Worm (Caenorhabditis elegans): ENCODE data around the gene C31G12.3.

Gene C31G12.3

ce11 chrV:18171568-18171967, 13.4 kb upstream of the C31G12.3 start, which contains the start of gene C14A6.8:
TSS of gene C14A6.8 (minus strand) at chrV:18171668.
- TF ChIP-seq egl-27 (tag; optimal IDR thresholded peaks at IDR 0.05) (no peak), nfya-1 (tag; optimal IDR thresholded peaks at IDR 0.05; ENCODE audit: insufficient read depth) (no peak), lin-39 (tag; optimal IDR thresholded peaks at IDR 0.05) (no peak), nhr-237 (tag; optimal IDR thresholded peaks at IDR 0.05) (no peak), nhr-11 (tag; optimal IDR thresholded peaks at IDR 0.05) (no peak), lsy-12 (tag; optimal IDR thresholded peaks at IDR 0.05) (no peak), mml-1 (tag; optimal IDR thresholded peaks at IDR 0.05) (no peak), elt-1 (tag; optimal IDR thresholded peaks at IDR 0.05) (no peak), ztf-11 (tag; optimal IDR thresholded peaks at IDR 0.05) (no peak), eor-1 (tag; optimal IDR thresholded peaks at IDR 0.05) (no peak)

ce11 chrV:18178659-18179058, 6.4 kb upstream of the C31G12.3 start, which contains the start of gene C31G12.4:
TSS of gene C31G12.4 (minus strand) at chrV:18178759.
- TF ChIP-seq elt-2 (tag; optimal IDR thresholded peaks at IDR 0.05), result no peak
- TF ChIP-seq ceh-9 (tag; optimal IDR thresholded peaks at IDR 0.05), result no peak
- TF ChIP-seq nhr-11 (tag; optimal IDR thresholded peaks at IDR 0.05), result no peak
- no peak for TF ChIP-seq mml-1 (tag; optimal IDR thresholded peaks at IDR 0.05)
- TF ChIP-seq unc-39 (tag; optimal IDR thresholded peaks at IDR 0.05), result no peak
- no peak for TF ChIP-seq snpc-4 (tag; optimal IDR thresholded peaks at IDR 0.05)
- TF ChIP-seq ceh-28 (tag; optimal IDR thresholded peaks at IDR 0.05), result no peak
- TF ChIP-seq jun-1 (tag; optimal IDR thresholded peaks at IDR 0.05), result no peak
- TF ChIP-seq skn-1 (tag; optimal IDR thresholded peaks at IDR 0.05), result no peak
- TF ChIP-seq lsy-12 (tag; optimal IDR thresholded peaks at IDR 0.05), result no peak

DNA sequence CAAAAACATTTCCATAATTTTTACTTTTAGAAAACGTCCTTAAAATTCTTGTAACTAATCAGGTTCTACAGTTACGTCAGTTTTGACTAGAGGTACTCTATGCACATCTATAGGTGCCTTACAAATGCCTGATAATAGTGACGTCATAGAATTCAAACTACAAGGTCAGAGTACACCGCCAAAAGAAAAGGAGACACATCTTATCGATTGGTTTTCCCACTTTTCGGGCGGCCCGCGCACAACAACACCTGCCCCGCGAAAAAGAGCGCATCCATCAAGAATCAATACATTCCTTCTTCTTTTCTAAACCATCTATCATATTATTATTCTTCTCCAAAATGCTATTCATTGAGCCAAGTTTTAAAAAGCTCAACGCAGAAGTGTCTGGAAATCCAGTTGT, 5.3 kb upstream of the C31G12.3 start, which contains the start of gene C31G12.1:
TSS of gene C31G12.1 (plus strand) at position 301 of the 400 bp plus-strand sequence.
- no peak for TF ChIP-seq ztf-11 (tag; optimal IDR thresholded peaks at IDR 0.05)

- TF ChIP-seq mdl-1 (tag; optimal IDR thresholded peaks at IDR 0.05) (no peak), ztf-11 (tag; optimal IDR thresholded peaks at IDR 0.05) (no peak), sea-2 (GFP tag; optimal IDR thresholded peaks at IDR 0.05) (no peak), unc-39 (tag; optimal IDR thresholded peaks at IDR 0.05) (no peak), ZK546.5 (tag; optimal IDR thresholded peaks at IDR 0.05) (no peak), fkh-2 (tag; optimal IDR thresholded peaks at IDR 0.05) (no peak), ceh-82 (tag; optimal IDR thresholded peaks at IDR 0.05) (no peak), ama-1 (optimal IDR thresholded peaks at IDR 0.05) (no peak), nhr-12 (tag; optimal IDR thresholded peaks at IDR 0.05) (no peak), elt-3 (tag; optimal IDR thresholded peaks at IDR 0.05) (no peak), fkh-10 (GFP tag; optimal IDR thresholded peaks at IDR 0.05) (no peak), lin-15B (tag; optimal IDR thresholded peaks at IDR 0.05) (no peak), jun-1 (tag; optimal IDR thresholded peaks at IDR 0.05) (no peak), nhr-237 (tag; optimal IDR thresholded peaks at IDR 0.05) (no peak), mml-1 (tag; optimal IDR thresholded peaks at IDR 0.05) (no peak), snpc-4 (tag; optimal IDR thresholded peaks at IDR 0.05) (no peak), pha-4 (tag; optimal IDR thresholded peaks at IDR 0.05) (no peak), R02D3.7 (tag; optimal IDR thresholded peaks at IDR 0.05) (no peak), egl-5 (tag; optimal IDR thresholded peaks at IDR 0.05) (no peak)
These were observed 3.3 kb downstream of the C31G12.3 start, which contains the start of gene clec-245 for ce11 chrV:18188328-18188727. TSS of gene clec-245 (minus strand) at chrV:18188428.

DNA sequence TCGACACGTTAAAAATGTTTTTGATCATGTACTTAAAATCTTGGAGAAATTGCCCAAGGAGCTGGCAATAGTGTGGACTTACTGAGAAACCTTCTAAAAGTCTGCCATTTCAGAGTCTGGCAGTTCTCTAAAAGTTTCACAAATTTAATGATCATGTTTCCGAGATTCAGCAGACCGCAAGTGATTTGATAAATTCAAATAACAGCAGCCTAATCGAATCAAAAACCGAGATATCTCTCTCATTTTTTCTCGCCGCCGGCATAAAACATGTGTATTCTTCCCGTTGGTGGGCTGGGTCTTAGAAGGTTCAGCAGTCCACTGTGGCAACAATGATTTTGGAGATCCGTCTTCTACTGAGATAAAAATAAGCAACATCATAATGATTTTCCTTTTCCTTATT, 4.2 kb downstream of the C31G12.3 start, which contains the start of gene clec-246:
TSS of gene clec-246 (plus strand) at position 301 of the 400 bp plus-strand sequence.
- TF ChIP-seq nhr-12 (tag; optimal IDR thresholded peaks at IDR 0.05) (no peak), nfya-1 (tag; optimal IDR thresholded peaks at IDR 0.05; ENCODE audit: insufficient read depth) (no peak), nhr-77 (tag; optimal IDR thresholded peaks at IDR 0.05) (no peak), fos-1 (tag; optimal IDR thresholded peaks at IDR 0.05) (no peak), fkh-10 (GFP tag; optimal IDR thresholded peaks at IDR 0.05) (no peak), pha-4 (tag; optimal IDR thresholded peaks at IDR 0.05) (no peak), ceh-82 (tag; optimal IDR thresholded peaks at IDR 0.05) (no peak), nhr-43 (tag; optimal IDR thresholded peaks at IDR 0.05; ENCODE audit: poor library complexity, severe bottlenecking) (no peak), egl-5 (tag; optimal IDR thresholded peaks at IDR 0.05) (no peak), ZK546.5 (tag; optimal IDR thresholded peaks at IDR 0.05) (no peak), aly-2 (tag; optimal IDR thresholded peaks at IDR 0.05) (no peak), pqm-1 (tag; optimal IDR thresholded peaks at IDR 0.05) (no peak), tbx-2 (tag; optimal IDR thresholded peaks at IDR 0.05) (no peak), nhr-28 (tag; optimal IDR thresholded peaks at IDR 0.05) (no peak), ceh-9 (tag; optimal IDR thresholded peaks at IDR 0.05) (no peak), nhr-11 (tag; optimal IDR thresholded peaks at IDR 0.05) (no peak), ztf-11 (tag; optimal IDR thresholded peaks at IDR 0.05) (no peak)
